Fruit fly (Drosophila melanogaster) whole organism, embryonic: Measurements from ENCODE around the gene Blos4.

Source experiments
- Asciz ChIP-seq: fragments of 200-800 bp; sonication (Bioruptor generic); optimal IDR thresholded peaks from 2 replicates; lab custom pipeline; 2017; ENCODE audit warnings: missing biosample characterization, mild to moderate bottlenecking, missing genetic modification characterization, missing genetic modification reagents
- BtbVII ChIP-seq: fragments of 200-800 bp; sonication (Bioruptor generic); optimal IDR thresholded peaks from 3 replicates; lab custom pipeline; 2017; ENCODE audit warnings: missing biosample characterization, mild to moderate bottlenecking, missing genetic modification characterization
- C15 ChIP-seq: fragments of 200-800 bp; sonication (Bioruptor generic); IDR thresholded peaks from 3 replicates; pipeline ENCODE4 v1.3.6; 2022; ENCODE audit warnings: missing biosample characterization, missing genetic modification characterization
- CG10147 ChIP-seq: fragments of 200-800 bp; sonication (Bioruptor generic); optimal IDR thresholded peaks from 2 replicates; lab custom pipeline; 2019; ENCODE audit warnings: missing biosample characterization, mild to moderate bottlenecking, missing genetic modification characterization, moderate library complexity
- CG10431 ChIP-seq: fragments of 200-800 bp; sonication (Bioruptor generic); optimal IDR thresholded peaks from 3 replicates; lab custom pipeline; 2018; ENCODE audit warnings: missing biosample characterization, mild to moderate bottlenecking, missing genetic modification characterization
- CG12104 ChIP-seq: fragments of 200-800 bp; sonication (Bioruptor generic); optimal IDR thresholded peaks from 3 replicates; lab custom pipeline; 2016; ENCODE audit warnings: missing biosample characterization, missing genetic modification characterization
- CG12659 ChIP-seq: fragments of 200-800 bp; sonication (Bioruptor generic); optimal IDR thresholded peaks from 3 replicates; lab custom pipeline; 2017; ENCODE audit warnings: mild to moderate bottlenecking, missing biosample characterization, missing genetic modification reagents, missing genetic modification characterization
- CG12769 ChIP-seq: fragments of 200-800 bp; sonication (Bioruptor generic); optimal IDR thresholded peaks from 2 replicates; lab custom pipeline; 2019; ENCODE audit warnings: missing biosample characterization, mild to moderate bottlenecking, missing genetic modification characterization, moderate library complexity
- CG13624 ChIP-seq: fragments of 200-800 bp; sonication (Bioruptor generic); optimal IDR thresholded peaks from 2 replicates; lab custom pipeline; 2016; ENCODE audit warnings: missing biosample characterization, missing genetic modification characterization
- CG13775 ChIP-seq: fragments of 200-800 bp; sonication (Bioruptor generic); optimal IDR thresholded peaks from 3 replicates; lab custom pipeline; 2017; ENCODE audit warnings: missing biosample characterization, mild to moderate bottlenecking, missing genetic modification characterization
- CG14860 ChIP-seq: fragments of 200-800 bp; sonication (Bioruptor generic); IDR thresholded peaks from 3 replicates; pipeline ENCODE4 v1.3.6; 2022; ENCODE audit warnings: missing biosample characterization, missing genetic modification characterization; ENCODE audit not compliant: partially characterized antibody
- CG15011 ChIP-seq: fragments of 200-800 bp; sonication (Bioruptor generic); optimal IDR thresholded peaks from 3 replicates; lab custom pipeline; 2018; ENCODE audit warnings: missing biosample characterization, mild to moderate bottlenecking, missing genetic modification characterization
- CG15514 ChIP-seq: fragments of 200-800 bp; sonication (Bioruptor generic); optimal IDR thresholded peaks from 3 replicates; lab custom pipeline; 2017; ENCODE audit warnings: missing biosample characterization, missing genetic modification characterization, mild to moderate bottlenecking, moderate library complexity, missing genetic modification reagents
- CG2116 ChIP-seq: fragments of 200-800 bp; sonication (Bioruptor generic); optimal IDR thresholded peaks from 3 replicates; lab custom pipeline; 2018; ENCODE audit warnings: missing biosample characterization, mild to moderate bottlenecking, missing genetic modification characterization
- CG2202 ChIP-seq: fragments of 200-800 bp; sonication (Bioruptor generic); optimal IDR thresholded peaks from 2 replicates; lab custom pipeline; 2018; ENCODE audit warnings: missing biosample characterization, mild to moderate bottlenecking, missing genetic modification characterization
- CG31441 ChIP-seq: fragments of 200-800 bp; sonication (Bioruptor generic); IDR thresholded peaks from 2 replicates; pipeline ENCODE4 v1.3.6; 2022; ENCODE audit warnings: missing biosample characterization, missing genetic modification characterization
- CG33557 ChIP-seq: fragments of 200-800 bp; sonication (Bioruptor generic); optimal IDR thresholded peaks from 2 replicates; lab custom pipeline; 2019; ENCODE audit warnings: missing biosample characterization, mild to moderate bottlenecking, missing genetic modification characterization, moderate library complexity
- CG3407 ChIP-seq: fragments of 200-800 bp; sonication (Bioruptor generic); optimal IDR thresholded peaks from 2 replicates; lab custom pipeline; 2018; ENCODE audit warnings: missing biosample characterization, mild to moderate bottlenecking, missing genetic modification characterization
- CG4360 ChIP-seq: fragments of 200-800 bp; sonication (Bioruptor generic); IDR thresholded peaks from 2 replicates; pipeline ENCODE4 v1.3.6; 2022; ENCODE audit warnings: missing biosample characterization, missing genetic modification characterization
- CG8478 ChIP-seq: fragments of >200 bp; optimal IDR thresholded peaks from 2 replicates; lab custom pipeline; 2018
- CG9215 ChIP-seq: fragments of 200-800 bp; sonication (Bioruptor generic); IDR thresholded peaks from 2 replicates; pipeline ENCODE4 v1.3.6; 2022; ENCODE audit warnings: missing biosample characterization, missing genetic modification characterization
- CrebB ChIP-seq: fragments of 200-800 bp; sonication (Bioruptor generic); optimal IDR thresholded peaks from 3 replicates; lab custom pipeline; 2018; ENCODE audit warnings: missing biosample characterization, mild to moderate bottlenecking, missing genetic modification characterization
- D19B ChIP-seq: fragments of 200-800 bp; sonication (Bioruptor generic); optimal IDR thresholded peaks from 2 replicates; lab custom pipeline; 2017; ENCODE audit warnings: missing biosample characterization, mild to moderate bottlenecking, missing genetic modification characterization
- Deaf1 ChIP-seq: fragments of 200-800 bp; optimal IDR thresholded peaks from 3 replicates; lab custom pipeline; 2019; ENCODE audit warnings: missing biosample characterization, mild to moderate bottlenecking, missing genetic modification characterization, moderate library complexity
- ERR ChIP-seq: fragments of 200-800 bp; sonication (Bioruptor generic); optimal IDR thresholded peaks from 2 replicates; lab custom pipeline; 2016; ENCODE audit warnings: missing biosample characterization, missing genetic modification characterization
- Ets97D ChIP-seq: fragments of 200-800 bp; sonication (Bioruptor generic); optimal IDR thresholded peaks from 3 replicates; lab custom pipeline; 2016; ENCODE audit warnings: missing biosample characterization, missing genetic modification characterization
- Fer3 ChIP-seq: fragments of 200-800 bp; sonication (Bioruptor generic); optimal IDR thresholded peaks from 2 replicates; lab custom pipeline; 2018; ENCODE audit warnings: missing biosample characterization, mild to moderate bottlenecking, missing genetic modification characterization, moderate library complexity
- Gug ChIP-seq: fragments of 200-800 bp; sonication (Bioruptor generic); IDR thresholded peaks from 4 replicates; pipeline ENCODE4 v1.3.6; 2022; ENCODE audit warnings: missing biosample characterization, missing genetic modification characterization
- Hr51 ChIP-seq, 2 experiments: fragments of 200-800 bp; sonication (Bioruptor generic); optimal IDR thresholded peaks; 2 replicates in 1 of 2; 3 replicates in 1 of 2; lab custom pipeline; 2016 to 2018; ENCODE audit warnings: missing biosample characterization in 2 of 2, missing genetic modification characterization in 2 of 2, mild to moderate bottlenecking in 1 of 2, moderate library complexity in 1 of 2
- Jarid2 ChIP-seq: fragments of 200-800 bp; sonication (Bioruptor generic); optimal IDR thresholded peaks from 3 replicates; lab custom pipeline; 2017; ENCODE audit warnings: mild to moderate bottlenecking, missing biosample characterization, missing genetic modification reagents, missing genetic modification characterization
- Lim3 ChIP-seq: fragments of 200-800 bp; sonication (Bioruptor generic); IDR thresholded peaks from 2 replicates; pipeline ENCODE4 v1.3.6; 2022; ENCODE audit warnings: missing biosample characterization, missing genetic modification characterization
- Nf-YA ChIP-seq: fragments of 200-800 bp; sonication (Bioruptor generic); IDR thresholded peaks from 2 replicates; pipeline ENCODE4 v1.3.6; 2022; ENCODE audit warnings: missing biosample characterization, missing genetic modification characterization
- Ravus ChIP-seq: fragments of 200-800 bp; sonication (Bioruptor generic); IDR thresholded peaks from 2 replicates; pipeline ENCODE4 v1.3.6; 2022; ENCODE audit warnings: missing biosample characterization, missing genetic modification characterization
- Xrp1 ChIP-seq: fragments of 200-800 bp; sonication (Bioruptor generic); IDR thresholded peaks from 2 replicates; pipeline ENCODE4 v1.3.6; 2022; ENCODE audit warnings: missing biosample characterization, missing genetic modification characterization
- al ChIP-seq: fragments of 200-800 bp; sonication (Bioruptor generic); IDR thresholded peaks from 2 replicates; pipeline ENCODE4 v1.3.6; 2022; ENCODE audit warnings: missing biosample characterization, missing genetic modification characterization
- btn ChIP-seq: fragments of 200-800 bp; sonication (Bioruptor generic); optimal IDR thresholded peaks from 2 replicates; lab custom pipeline; 2016; ENCODE audit warnings: missing biosample characterization, missing genetic modification characterization
- cas ChIP-seq: fragments of 200-800 bp; sonication (Bioruptor generic); IDR thresholded peaks from 2 replicates; pipeline ENCODE4 v1.3.6; 2022; ENCODE audit warnings: missing biosample characterization, missing genetic modification characterization
- chn ChIP-seq: fragments of 200-800 bp; sonication (Bioruptor generic); optimal IDR thresholded peaks from 2 replicates; lab custom pipeline; 2016; ENCODE audit warnings: missing biosample characterization, missing genetic modification characterization
- ci ChIP-seq: fragments of 200-800 bp; sonication (Bioruptor generic); IDR thresholded peaks from 3 replicates; pipeline ENCODE4 v1.3.6; 2022; ENCODE audit warnings: missing biosample characterization, missing genetic modification characterization
- dmrt11E ChIP-seq: fragments of 200-800 bp; sonication (Bioruptor generic); optimal IDR thresholded peaks from 3 replicates; lab custom pipeline; 2018; ENCODE audit warnings: missing biosample characterization, mild to moderate bottlenecking, missing genetic modification characterization, moderate library complexity
- emc ChIP-seq: fragments of 200-800 bp; sonication (Bioruptor generic); optimal IDR thresholded peaks from 2 replicates; lab custom pipeline; 2016; ENCODE audit warnings: missing biosample characterization, missing genetic modification characterization
- eyg ChIP-seq: fragments of 200-800 bp; sonication (Bioruptor generic); optimal IDR thresholded peaks from 3 replicates; lab custom pipeline; 2016; ENCODE audit warnings: missing biosample characterization, missing genetic modification characterization
- ftz-f1 ChIP-seq: fragments of 200-800 bp; sonication (Bioruptor generic); optimal IDR thresholded peaks from 2 replicates; lab custom pipeline; 2016; ENCODE audit warnings: missing biosample characterization, missing genetic modification characterization
- gem ChIP-seq: fragments of 200-800 bp; sonication (Bioruptor generic); optimal IDR thresholded peaks from 2 replicates; lab custom pipeline; 2019; ENCODE audit warnings: missing biosample characterization, mild to moderate bottlenecking, missing genetic modification characterization, moderate library complexity
- gfzf ChIP-seq: fragments of 200-800 bp; sonication (Bioruptor generic); optimal IDR thresholded peaks from 2 replicates; lab custom pipeline; 2016; ENCODE audit warnings: missing biosample characterization, mild to moderate bottlenecking, missing genetic modification characterization, moderate library complexity
- lola ChIP-seq, 3 experiments: fragments of >200 bp in 2 of 3; fragments of 200-800 bp in 1 of 3; sonication (Bioruptor generic) in 1 of 3; optimal IDR thresholded peaks; 2 replicates each; lab custom pipeline; 2017 to 2019; ENCODE audit warnings: missing biosample characterization in 3 of 3, missing genetic modification characterization in 3 of 3, mild to moderate bottlenecking in 1 of 3, moderate library complexity in 1 of 3
- mam ChIP-seq: fragments of 200-800 bp; sonication (Bioruptor generic); optimal IDR thresholded peaks from 3 replicates; lab custom pipeline; 2016; ENCODE audit warnings: missing biosample characterization, missing genetic modification characterization
- sob ChIP-seq: fragments of 200-800 bp; sonication (Bioruptor generic); IDR thresholded peaks from 2 replicates; pipeline ENCODE4 v1.3.6; 2022; ENCODE audit warnings: missing biosample characterization, missing genetic modification characterization
- unc-4 ChIP-seq: fragments of 200-800 bp; sonication (Bioruptor generic); IDR thresholded peaks from 2 replicates; pipeline ENCODE4 v1.3.6; 2022; ENCODE audit warnings: missing biosample characterization, missing genetic modification characterization; ENCODE audit not compliant: partially characterized antibody
- unpg ChIP-seq: fragments of 200-800 bp; sonication (Bioruptor generic); optimal IDR thresholded peaks from 3 replicates; lab custom pipeline; 2018; ENCODE audit warnings: missing biosample characterization, mild to moderate bottlenecking, missing genetic modification characterization, moderate library complexity
- vfl ChIP-seq: fragments of 200-800 bp; sonication (Bioruptor generic); optimal IDR thresholded peaks from 2 replicates; lab custom pipeline; 2016; ENCODE audit warnings: missing biosample characterization, missing genetic modification characterization

Blos4 gene

DNA sequence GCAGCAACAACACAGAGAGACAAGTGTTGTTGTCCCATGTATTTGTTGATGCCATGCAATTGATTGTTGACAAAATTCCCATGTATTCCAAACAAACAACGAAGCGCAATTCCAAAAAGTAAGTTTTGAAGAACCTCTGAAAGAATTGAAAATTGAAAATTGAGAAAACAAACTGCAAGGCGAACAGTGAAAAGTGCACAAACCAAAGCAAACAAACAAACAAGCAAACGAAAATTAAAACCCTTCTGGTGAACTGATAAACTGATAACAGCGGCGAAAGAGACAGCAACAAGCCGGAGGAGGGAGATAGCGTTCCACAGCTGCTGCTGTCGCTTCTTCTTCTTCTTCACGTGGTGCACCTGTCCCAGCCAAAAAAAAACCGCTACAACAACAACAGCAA lies 20.3 kb upstream of the Blos4 start (continued):
- TF ChIP-seq CG10431 = peak; percentile 97
- no peak for TF ChIP-seq al (GFP tag; lab: Robert Waterston, UW)
- TF ChIP-seq gfzf (GFP tag; lab: Kevin White, UChicago) = no peak
- TF ChIP-seq Fer3 (tag; lab: Kevin White, UChicago) = no peak
- TF ChIP-seq gem (tag; lab: Kevin White, UChicago) = peak; percentile 24
- peak; percentile 1 for TF ChIP-seq CG12104 (GFP tag; lab: Kevin White, UChicago)
- peak; percentile 38 for TF ChIP-seq CG33557 (GFP tag; lab: Kevin White, UChicago)
- TF ChIP-seq CG8478 = no peak
- TF ChIP-seq BtbVII (GFP tag; lab: Kevin White, UChicago) = no peak
- no peak for TF ChIP-seq CG13624 (GFP tag; lab: Kevin White, UChicago)
- TF ChIP-seq CG12769 (tag; lab: Kevin White, UChicago) = no peak
- no peak for TF ChIP-seq Hr51 (GFP tag; optimal IDR thresholded peaks at IDR 0.05; lab: Kevin White, UChicago)
- TF ChIP-seq CG2202 (tag; lab: Kevin White, UChicago) = peak; percentile 31
- TF ChIP-seq unpg = no peak
- TF ChIP-seq Nf-YA (GFP tag; lab: Robert Waterston, UW) = no peak
- TF ChIP-seq ftz-f1 (GFP tag; lab: Kevin White, UChicago) = no peak
- peak; percentile 69; the same call in 1 of the 2 replicates for TF ChIP-seq CG4360 (GFP tag; lab: Robert Waterston, UW)
- TF ChIP-seq CG14860 = no peak
- TF ChIP-seq emc (GFP tag; lab: Kevin White, UChicago) = no peak
- TF ChIP-seq ERR (GFP tag; lab: Kevin White, UChicago) = no peak
- TF ChIP-seq CG12659 (GFP tag; lab: Kevin White, UChicago) = no peak
- no peak for TF ChIP-seq unc-4 (GFP tag; lab: Robert Waterston, UW)
- no peak for TF ChIP-seq CG9215
- no peak for TF ChIP-seq CG15514 (GFP tag; lab: Kevin White, UChicago)
- no peak for TF ChIP-seq CG15011 (GFP tag; lab: Kevin White, UChicago)
- TF ChIP-seq CG10147 (GFP tag; lab: Kevin White, UChicago) = no peak
- no peak for TF ChIP-seq Lim3 (GFP tag; lab: Robert Waterston, UW)
- TF ChIP-seq Ravus (GFP tag; lab: Robert Waterston, UW) = no peak
- no peak for TF ChIP-seq CG13775
- peak; percentile 47 for TF ChIP-seq Asciz
- no peak for TF ChIP-seq CrebB (tag; lab: Kevin White, UChicago)
- TF ChIP-seq C15 (GFP tag; lab: Robert Waterston, UW) = no peak
- TF ChIP-seq CG3407 (GFP tag; lab: Kevin White, UChicago) = peak; percentile 32
- no peak for TF ChIP-seq eyg (GFP tag; lab: Kevin White, UChicago)
- TF ChIP-seq chn = peak; percentile 11
- no peak for TF ChIP-seq sob (GFP tag; lab: Robert Waterston, UW)
- TF ChIP-seq ci (GFP tag; lab: Robert Waterston, UW) = peak; percentile 51; the same call in 1 of the 3 replicates
- TF ChIP-seq mam (GFP tag; lab: Kevin White, UChicago) = no peak
- no peak for TF ChIP-seq Deaf1
- TF ChIP-seq lola (GFP tag; optimal IDR thresholded peaks at IDR 0.05; lab: Kevin White, UChicago) = peak in 1 of 3 experiments; percentile 38
- no peak for TF ChIP-seq Ets97D (GFP tag; lab: Kevin White, UChicago)
- peak; percentile 45 for TF ChIP-seq Xrp1 (GFP tag; lab: Robert Waterston, UW)
- no peak for TF ChIP-seq cas (GFP tag; lab: Robert Waterston, UW)
- TF ChIP-seq Jarid2 = peak; percentile 54
- no peak for TF ChIP-seq vfl
- peak; percentile 15 for TF ChIP-seq CG2116 (GFP tag; lab: Kevin White, UChicago)
- no peak for TF ChIP-seq btn
- no peak for TF ChIP-seq Gug (GFP tag; lab: Robert Waterston, UW)
- TF ChIP-seq CG31441 (GFP tag; lab: Robert Waterston, UW) = 0 out of 2 replicates have a peak, but pooled peaks have one; percentile 11
- no peak for TF ChIP-seq D19B (GFP tag; lab: Kevin White, UChicago)
- peak; percentile 57 for TF ChIP-seq dmrt11E (tag; lab: Kevin White, UChicago)
